Fruit fly (Drosophila melanogaster) whole organism, wandering third instar larva: Measurements from ENCODE around the gene CG45413.

ENCODE experiments used
- Mio ChIP-seq: sonication (Bioruptor generic); optimal IDR thresholded peaks from 2 replicates; lab custom pipeline; 2016; ENCODE audit warnings: missing biosample characterization, missing genetic modification characterization
- OdsH ChIP-seq: fragments of 200-800 bp; sonication (Bioruptor generic); optimal IDR thresholded peaks from 2 replicates; lab custom pipeline; 2016; ENCODE audit warnings: missing biosample characterization, mild to moderate bottlenecking, missing genetic modification characterization
- lola ChIP-seq: fragments of >200 bp; optimal IDR thresholded peaks from 2 replicates; lab custom pipeline; 2017; ENCODE audit warnings: missing biosample characterization, missing genetic modification characterization

DNA sequence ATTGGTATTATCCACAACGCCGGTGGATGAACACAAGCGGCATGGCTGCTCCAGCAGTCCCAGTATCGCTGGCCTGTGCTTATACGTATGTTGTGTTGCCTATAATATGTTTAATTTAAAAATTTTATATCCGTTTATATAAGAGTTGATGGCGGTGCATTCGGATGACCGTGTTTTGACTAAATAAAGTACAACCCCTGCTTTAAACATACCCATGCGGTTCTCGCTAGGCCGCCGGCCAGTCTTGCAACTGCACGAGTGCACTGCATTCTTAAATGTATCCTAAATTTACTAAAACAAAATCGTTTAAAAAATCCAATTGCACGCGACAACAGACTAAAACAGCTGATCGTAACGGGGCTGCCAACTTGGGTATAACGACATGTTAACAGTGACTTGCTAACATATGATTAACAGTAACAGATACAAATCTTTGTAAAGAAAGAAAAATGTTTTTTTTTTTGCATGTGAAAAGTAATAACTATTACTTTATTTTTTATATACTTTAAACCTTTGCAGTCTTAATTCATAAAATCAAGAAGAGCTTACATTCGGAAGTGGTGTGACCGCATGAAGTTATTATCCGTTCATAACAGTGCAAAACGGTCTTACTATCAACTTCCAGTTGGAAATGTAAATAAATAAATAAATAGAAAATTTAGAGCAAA lies 26.1 kb upstream of the CG45413 start, which contains the start of the genes Uqcc1 and Surf1:
- TF ChIP-seq lola (GFP tag; lab: Kevin White, UChicago) (no peak), OdsH (no peak), Mio (GFP tag; lab: Kevin White, UChicago) (no peak)
